Fruit fly (Drosophila melanogaster) whole organism, embryonic: ENCODE data around the gene erm.

Experiments
- CG12071 ChIP-seq: fragments of 200-800 bp; sonication (Bioruptor generic); optimal IDR thresholded peaks from 3 replicates; lab custom pipeline; 2018; ENCODE audit warnings: missing biosample characterization, mild to moderate bottlenecking, missing genetic modification characterization
- CG1233 ChIP-seq: fragments of 200-800 bp; sonication (Bioruptor generic); optimal IDR thresholded peaks from 4 replicates; lab custom pipeline; 2018; ENCODE audit warnings: missing biosample characterization, mild to moderate bottlenecking, missing genetic modification characterization
- CG13424 ChIP-seq: fragments of 200-800 bp; sonication (Bioruptor generic); optimal IDR thresholded peaks from 2 replicates; lab custom pipeline; 2019; ENCODE audit warnings: missing biosample characterization, mild to moderate bottlenecking, missing genetic modification characterization, moderate library complexity
- CG14441 ChIP-seq: fragments of 200-800 bp; sonication (Bioruptor generic); IDR thresholded peaks from 2 replicates; pipeline ENCODE4 v1.3.6; 2022; ENCODE audit warnings: missing biosample characterization, missing genetic modification characterization
- CG14710 ChIP-seq: fragments of 200-800 bp; sonication (Bioruptor generic); optimal IDR thresholded peaks from 3 replicates; lab custom pipeline; 2019; ENCODE audit warnings: missing biosample characterization, mild to moderate bottlenecking, missing genetic modification characterization, moderate library complexity
- CG15601 ChIP-seq: fragments of 200-800 bp; sonication (Bioruptor generic); optimal IDR thresholded peaks from 3 replicates; lab custom pipeline; 2019; ENCODE audit warnings: missing biosample characterization, mild to moderate bottlenecking, missing genetic modification characterization, moderate library complexity
- CG1792 ChIP-seq: fragments of 200-800 bp; sonication (Bioruptor generic); optimal IDR thresholded peaks from 2 replicates; lab custom pipeline; 2016; ENCODE audit warnings: missing biosample characterization, missing genetic modification characterization
- CG30431 ChIP-seq: fragments of 200-800 bp; sonication (Bioruptor generic); optimal IDR thresholded peaks from 2 replicates; lab custom pipeline; 2017; ENCODE audit warnings: missing biosample characterization, missing genetic modification characterization
- CG31224 ChIP-seq: fragments of 200-800 bp; sonication (Bioruptor generic); IDR thresholded peaks from 2 replicates; pipeline ENCODE4 v1.3.6; 2022; ENCODE audit warnings: missing biosample characterization, missing genetic modification characterization
- CG32767 ChIP-seq: fragments of 200-800 bp; sonication (Bioruptor generic); IDR thresholded peaks from 2 replicates; pipeline ENCODE4 v1.3.6; 2022; ENCODE audit warnings: missing biosample characterization, missing genetic modification characterization
- CG3281 ChIP-seq: fragments of 200-800 bp; sonication (Bioruptor generic); optimal IDR thresholded peaks from 3 replicates; lab custom pipeline; 2017; ENCODE audit warnings: missing biosample characterization, mild to moderate bottlenecking, missing genetic modification characterization
- CG4730 ChIP-seq: fragments of 200-800 bp; sonication (Bioruptor generic); IDR thresholded peaks from 2 replicates; pipeline ENCODE4 v1.3.6; 2022; ENCODE audit warnings: missing biosample characterization, missing genetic modification characterization
- CG6654 ChIP-seq: fragments of 200-800 bp; sonication (Bioruptor generic); optimal IDR thresholded peaks from 2 replicates; lab custom pipeline; 2017; ENCODE audit warnings: missing biosample characterization, mild to moderate bottlenecking, missing genetic modification characterization
- CG7357 ChIP-seq: fragments of 200-800 bp; sonication (Bioruptor generic); IDR thresholded peaks from 3 replicates; pipeline ENCODE4 v1.3.6; 2022; ENCODE audit warnings: missing biosample characterization, missing genetic modification characterization
- CG8089 ChIP-seq: fragments of 200-800 bp; sonication (Bioruptor generic); optimal IDR thresholded peaks from 3 replicates; lab custom pipeline; 2016; ENCODE audit warnings: missing biosample characterization, missing genetic modification characterization
- CG8388 ChIP-seq: fragments of 200-800 bp; sonication (Bioruptor generic); optimal IDR thresholded peaks from 2 replicates; lab custom pipeline; 2019; ENCODE audit warnings: missing biosample characterization, mild to moderate bottlenecking, missing genetic modification characterization, moderate library complexity
- CG9437 ChIP-seq: fragments of 200-800 bp; sonication (Bioruptor generic); optimal IDR thresholded peaks from 2 replicates; lab custom pipeline; 2018; ENCODE audit warnings: missing biosample characterization, mild to moderate bottlenecking, missing genetic modification characterization
- Camta ChIP-seq: fragments of 200-800 bp; sonication (Bioruptor generic); optimal IDR thresholded peaks from 2 replicates; lab custom pipeline; 2016; ENCODE audit warnings: missing biosample characterization, missing genetic modification characterization
- Dad ChIP-seq: fragments of 200-800 bp; sonication (Bioruptor generic); optimal IDR thresholded peaks from 3 replicates; lab custom pipeline; 2016; ENCODE audit warnings: missing biosample characterization, missing genetic modification characterization
- Drgx ChIP-seq: fragments of 200-800 bp; sonication (Bioruptor generic); IDR thresholded peaks from 2 replicates; pipeline ENCODE4 v1.3.6; 2022; ENCODE audit warnings: missing biosample characterization, missing genetic modification characterization
- Ets65A ChIP-seq: fragments of 200-800 bp; sonication (Bioruptor generic); peaks from one replicate; lab custom pipeline; 2016; ENCODE audit warnings: missing biosample characterization, missing genetic modification characterization
- Hr78 ChIP-seq, 2 experiments: fragments of 200-800 bp in 1 of 2; fragments of >200 bp in 1 of 2; sonication (Bioruptor generic) in 1 of 2; optimal IDR thresholded peaks; 2 replicates each; lab custom pipeline; 2017 to 2019; ENCODE audit warnings: missing biosample characterization in 2 of 2, missing genetic modification characterization in 2 of 2, mild to moderate bottlenecking in 1 of 2, moderate library complexity in 1 of 2
- Jarid2 ChIP-seq: fragments of 200-800 bp; sonication (Bioruptor generic); optimal IDR thresholded peaks from 3 replicates; lab custom pipeline; 2017; ENCODE audit warnings: mild to moderate bottlenecking, missing biosample characterization, missing genetic modification reagents, missing genetic modification characterization
- MBD-R2 ChIP-seq: fragments of 200-800 bp; sonication (Bioruptor generic); IDR thresholded peaks from 2 replicates; pipeline ENCODE4 v1.3.6; 2022; ENCODE audit warnings: missing biosample characterization, missing genetic modification characterization
- Sox100B ChIP-seq: fragments of 200-800 bp; sonication (Bioruptor generic); optimal IDR thresholded peaks from 3 replicates; lab custom pipeline; 2018; ENCODE audit warnings: missing biosample characterization, mild to moderate bottlenecking, missing genetic modification characterization
- Trl ChIP-seq, 3 experiments: fragments of >200 bp in 2 of 3; fragments of 200-800 bp in 1 of 3; sonication (Bioruptor generic) in 1 of 3; optimal IDR thresholded peaks; 2 replicates in 1 of 3; 3 replicates in 2 of 3; lab custom pipeline; 2016 to 2017; ENCODE audit warnings: missing biosample characterization in 1 of 3, missing genetic modification characterization in 1 of 3
- ab ChIP-seq: fragments of 200-800 bp; sonication (Bioruptor generic); optimal IDR thresholded peaks from 2 replicates; lab custom pipeline; 2016; ENCODE audit warnings: missing biosample characterization, missing genetic modification characterization
- ci ChIP-seq: fragments of 200-800 bp; sonication (Bioruptor generic); IDR thresholded peaks from 3 replicates; pipeline ENCODE4 v1.3.6; 2022; ENCODE audit warnings: missing biosample characterization, missing genetic modification characterization
- corto ChIP-seq: fragments of 200-800 bp; sonication (Bioruptor generic); optimal IDR thresholded peaks from 2 replicates; lab custom pipeline; 2016; ENCODE audit warnings: missing biosample characterization, mild to moderate bottlenecking, missing genetic modification characterization, moderate library complexity
- dan ChIP-seq: fragments of 200-800 bp; sonication (Bioruptor generic); IDR thresholded peaks from 2 replicates; pipeline ENCODE4 v1.3.6; 2022; ENCODE audit warnings: missing biosample characterization, missing genetic modification characterization
- danr ChIP-seq: fragments of 200-800 bp; sonication (Bioruptor generic); IDR thresholded peaks from 2 replicates; pipeline ENCODE4 v1.3.6; 2022; ENCODE audit warnings: missing biosample characterization, missing genetic modification characterization
- dm ChIP-seq: fragments of 200-800 bp; sonication (Bioruptor generic); optimal IDR thresholded peaks from 3 replicates; lab custom pipeline; 2016; ENCODE audit warnings: missing biosample characterization, missing genetic modification characterization
- dpn ChIP-seq, 2 experiments: fragments of 200-800 bp; sonication (Bioruptor generic); optimal IDR thresholded peaks; 3 replicates each; lab custom pipeline; 2016; ENCODE audit warnings: missing biosample characterization in 2 of 2, missing genetic modification characterization in 2 of 2
- eyg ChIP-seq: fragments of 200-800 bp; sonication (Bioruptor generic); optimal IDR thresholded peaks from 3 replicates; lab custom pipeline; 2016; ENCODE audit warnings: missing biosample characterization, missing genetic modification characterization
- fd64A ChIP-seq: fragments of 200-800 bp; sonication (Bioruptor generic); optimal IDR thresholded peaks from 3 replicates; lab custom pipeline; 2018; ENCODE audit warnings: missing biosample characterization, mild to moderate bottlenecking, missing genetic modification characterization
- grn ChIP-seq: fragments of 200-800 bp; sonication (Bioruptor generic); optimal IDR thresholded peaks from 3 replicates; lab custom pipeline; 2017; ENCODE audit warnings: missing biosample characterization, missing genetic modification characterization
- kay ChIP-seq: fragments of 200-800 bp; sonication (Bioruptor generic); optimal IDR thresholded peaks from 2 replicates; lab custom pipeline; 2016; ENCODE audit warnings: missing biosample characterization, missing genetic modification characterization
- lbe ChIP-seq: fragments of 200-800 bp; sonication (Bioruptor generic); optimal IDR thresholded peaks from 2 replicates; lab custom pipeline; 2016; ENCODE audit warnings: missing biosample characterization, mild to moderate bottlenecking, missing genetic modification characterization
- mld ChIP-seq: fragments of 200-800 bp; sonication (Bioruptor generic); IDR thresholded peaks from 3 replicates; pipeline ENCODE4 v1.3.6; 2022; ENCODE audit warnings: missing biosample characterization, missing genetic modification characterization; ENCODE audit not compliant: partially characterized antibody
- nom ChIP-seq: fragments of 200-800 bp; sonication (Bioruptor generic); optimal IDR thresholded peaks from 2 replicates; lab custom pipeline; 2017; ENCODE audit warnings: missing biosample characterization, missing genetic modification characterization, mild to moderate bottlenecking, moderate library complexity, missing genetic modification reagents
- pb ChIP-seq: fragments of 200-800 bp; sonication (Bioruptor generic); optimal IDR thresholded peaks from 3 replicates; lab custom pipeline; 2016; ENCODE audit warnings: missing biosample characterization, missing genetic modification characterization
- pita ChIP-seq: fragments of 200-800 bp; sonication (Bioruptor generic); optimal IDR thresholded peaks from 2 replicates; lab custom pipeline; 2017; ENCODE audit warnings: missing biosample characterization, mild to moderate bottlenecking, missing genetic modification characterization
- pnt ChIP-seq: fragments of 200-800 bp; sonication (Bioruptor generic); optimal IDR thresholded peaks from 3 replicates; lab custom pipeline; 2016; ENCODE audit warnings: missing biosample characterization, missing genetic modification characterization
- seq ChIP-seq: fragments of 200-800 bp; sonication (Bioruptor generic); IDR thresholded peaks from 2 replicates; pipeline ENCODE4 v1.3.6; 2022; ENCODE audit warnings: missing biosample characterization, missing genetic modification characterization
- slp2 ChIP-seq: fragments of 200-800 bp; sonication (Bioruptor generic); optimal IDR thresholded peaks from 2 replicates; lab custom pipeline; 2016; ENCODE audit warnings: missing biosample characterization, missing genetic modification characterization
- unpg ChIP-seq: fragments of 200-800 bp; sonication (Bioruptor generic); optimal IDR thresholded peaks from 3 replicates; lab custom pipeline; 2018; ENCODE audit warnings: missing biosample characterization, mild to moderate bottlenecking, missing genetic modification characterization, moderate library complexity
- zen2 ChIP-seq: fragments of 200-800 bp; sonication (Bioruptor generic); IDR thresholded peaks from 3 replicates; pipeline ENCODE4 v1.3.6; 2022; ENCODE audit warnings: missing biosample characterization, missing genetic modification characterization; ENCODE audit not compliant: partially characterized antibody
- zfh2 ChIP-seq: fragments of 200-800 bp; sonication (Bioruptor generic); optimal IDR thresholded peaks from 2 replicates; lab custom pipeline; 2016; ENCODE audit warnings: missing biosample characterization, missing genetic modification characterization

The erm gene

dm6 chr2L:1992060-1992459, 21.9 kb upstream of the erm start, which contains the start of gene Obp22a:
TSS of gene Obp22a (minus strand) at chr2L:1992160.
- no peak for TF ChIP-seq CG30431 (GFP tag; lab: Kevin White, UChicago)
- no peak for TF ChIP-seq dan
- no peak for TF ChIP-seq grn (GFP tag; lab: Kevin White, UChicago)
- no peak for TF ChIP-seq dm (GFP tag; lab: Kevin White, UChicago)
- no peak for TF ChIP-seq kay
- TF ChIP-seq unpg = no peak
- no peak for TF ChIP-seq CG3281 (GFP tag; lab: Kevin White, UChicago)
- no peak for TF ChIP-seq ab (GFP tag; lab: Kevin White, UChicago)
- TF ChIP-seq pb (GFP tag; lab: Kevin White, UChicago) = no peak
- no peak for TF ChIP-seq danr
- no peak for TF ChIP-seq CG12071 (GFP tag; lab: Kevin White, UChicago)
- TF ChIP-seq Drgx (GFP tag; lab: Robert Waterston, UW) = no peak
- no peak for TF ChIP-seq CG13424
- no peak for TF ChIP-seq eyg
- no peak for TF ChIP-seq pnt (GFP tag; lab: Kevin White, UChicago)
- TF ChIP-seq CG1233 (GFP tag; lab: Kevin White, UChicago) = no peak
- TF ChIP-seq CG14441 (GFP tag; lab: Robert Waterston, UW) = no peak

dm6 chr2L:1989278-1989918, 19.2 kb upstream of the erm start:
- TF ChIP-seq CG9437 (GFP tag; lab: Kevin White, UChicago) (no peak), corto (GFP tag; lab: Kevin White, UChicago) (peak; percentile 68), CG31224 (GFP tag; lab: Robert Waterston, UW) (peak; percentile 53), nom (GFP tag; lab: Kevin White, UChicago) (peak; percentile 45), lbe (GFP tag; lab: Kevin White, UChicago) (peak; percentile 43)

- no peak for TF ChIP-seq CG15601
- peak; percentile 5 for TF ChIP-seq Camta (GFP tag; lab: Kevin White, UChicago)
- TF ChIP-seq zfh2 (GFP tag; lab: Kevin White, UChicago) = no peak
- TF ChIP-seq pita (GFP tag; lab: Kevin White, UChicago) = no peak
- peak; percentile 7; the same call in 1 of the 2 replicates for TF ChIP-seq MBD-R2 (GFP tag; lab: Robert Waterston, UW)
- no peak for TF ChIP-seq seq (GFP tag; lab: Robert Waterston, UW)
- TF ChIP-seq CG6654 (GFP tag; lab: Kevin White, UChicago) = no peak
- TF ChIP-seq nom (GFP tag; lab: Kevin White, UChicago) = peak; percentile 21
- no peak for TF ChIP-seq CG7357 (GFP tag; lab: Robert Waterston, UW)
- TF ChIP-seq CG8089 (GFP tag; lab: Kevin White, UChicago) = no peak
- TF ChIP-seq Jarid2 = peak; percentile 54
- TF ChIP-seq Dad = no peak
- TF ChIP-seq Hr78 (GFP tag; optimal IDR thresholded peaks at IDR 0.05; lab: Kevin White, UChicago) = no peak
- no peak for TF ChIP-seq CG8388 (GFP tag; lab: Kevin White, UChicago)
- no peak for TF ChIP-seq CG4730
- TF ChIP-seq danr = no peak
- TF ChIP-seq Sox100B = no peak
- no peak for TF ChIP-seq CG32767 (GFP tag; lab: Robert Waterston, UW)
- no peak for TF ChIP-seq CG14710 (tag; lab: Kevin White, UChicago)
- TF ChIP-seq dpn (GFP tag; optimal IDR thresholded peaks at IDR 0.05; lab: Kevin White, UChicago) = no peak
- TF ChIP-seq fd64A = no peak
- TF ChIP-seq CG1792 (GFP tag; lab: Kevin White, UChicago) = no peak
- TF ChIP-seq Ets65A (GFP tag; lab: Kevin White, UChicago) = peak; percentile 32
- TF ChIP-seq zen2 (GFP tag; lab: Robert Waterston, UW) = no peak
- peak in 1 of 2 experiments; percentile 0 for TF ChIP-seq Trl (optimal IDR thresholded peaks at IDR 0.05; lab: Kevin White, UChicago)
- TF ChIP-seq Trl (GFP tag; optimal IDR thresholded peaks at IDR 0.05; lab: Kevin White, UChicago) = no peak
- no peak for TF ChIP-seq CG12071 (GFP tag; lab: Kevin White, UChicago)
- TF ChIP-seq mld = no peak
- 0 out of 3 replicates have a peak, but pooled peaks have one; percentile 28 for TF ChIP-seq ci (GFP tag; lab: Robert Waterston, UW)
- no peak for TF ChIP-seq slp2 (GFP tag; lab: Kevin White, UChicago)
Measured at dm6 chr2L:1988192-1988561, 18.0 kb upstream of the erm start, which contains the start of gene Npc2a. TSS of gene Npc2a (plus strand) at chr2L:1988290.
